Fruit fly (Drosophila melanogaster): ENCODE data around the gene CG2767.

CG2767 gene

dm6 chr3R:8001074-8001669 lies 6.7 kb downstream of the CG2767 start, which contains the start of the genes Kmn2 and CG2698:
Gene Kmn2, minus strand, starts transcription at chr3R:8001309.
Gene CG2698, plus strand, starts transcription at chr3R:8001562.
- TF ChIP-seq Myc (optimal IDR thresholded peaks at IDR 0.05) = peak; percentile 64
- peak; percentile 93 for TF ChIP-seq br (GFP tag; optimal IDR thresholded peaks at IDR 0.05)
- TF ChIP-seq dl (GFP tag; optimal IDR thresholded peaks at IDR 0.05; ENCODE audit: insufficient read depth in 1 of 2, partially characterized antibody in 2 of 2) = no peak
- peak; percentile 65 for TF ChIP-seq Hr83 (GFP tag; optimal IDR thresholded peaks at IDR 0.05; ENCODE audit: poor library complexity, severe bottlenecking)
- TF ChIP-seq Jra (GFP tag; optimal IDR thresholded peaks at IDR 0.05) = peak; percentile 92
- peak; percentile 77 for TF ChIP-seq CG32264 (GFP tag; optimal IDR thresholded peaks at IDR 0.05)
- TF ChIP-seq Rel (GFP tag; optimal IDR thresholded peaks at IDR 0.05) = no peak
- peak; percentile 83 for TF ChIP-seq Rel (tag; optimal IDR thresholded peaks at IDR 0.05)
- TF ChIP-seq tai (GFP tag; optimal IDR thresholded peaks at IDR 0.05) = no peak
- TF ChIP-seq psq (GFP tag; optimal IDR thresholded peaks at IDR 0.05) = peak; percentile 95
- TF ChIP-seq dmrt93B (GFP tag; optimal IDR thresholded peaks at IDR 0.05) = peak; percentile 97
- TF ChIP-seq Dfd (GFP tag; optimal IDR thresholded peaks at IDR 0.05) = no peak
- peak in 1 of 2 experiments; percentile 97 for TF ChIP-seq foxo (GFP tag; optimal IDR thresholded peaks at IDR 0.05)
- no peak for TF ChIP-seq N (GFP tag; optimal IDR thresholded peaks at IDR 0.05)
- peak; percentile 96 for TF ChIP-seq h (GFP tag; optimal IDR thresholded peaks at IDR 0.05)
- TF ChIP-seq Dif (GFP tag; optimal IDR thresholded peaks at IDR 0.05; ENCODE audit: partially characterized antibody) = no peak
- TF ChIP-seq sage (GFP tag; optimal IDR thresholded peaks at IDR 0.05) = peak; percentile 95
- no peak for TF ChIP-seq Abd-B (GFP tag; optimal IDR thresholded peaks at IDR 0.05)
- TF ChIP-seq dsf (GFP tag; optimal IDR thresholded peaks at IDR 0.05; ENCODE audit: borderline replicate concordance) = peak; percentile 91
- TF ChIP-seq HLH106 (tag; optimal IDR thresholded peaks at IDR 0.05) = peak; percentile 97
- peak; percentile 96 for TF ChIP-seq Sp1 (GFP tag; optimal IDR thresholded peaks at IDR 0.05)
- peak; percentile 97 for TF ChIP-seq OdsH (GFP tag; optimal IDR thresholded peaks at IDR 0.05)
- TF ChIP-seq CG9705 (GFP tag; optimal IDR thresholded peaks at IDR 0.05) = peak; percentile 90
- peak; percentile 93 for TF ChIP-seq woc (GFP tag; optimal IDR thresholded peaks at IDR 0.05)
- TF ChIP-seq Hr78 (GFP tag; optimal IDR thresholded peaks at IDR 0.05) = no peak
- peak; percentile 94 for TF ChIP-seq fru (GFP tag; optimal IDR thresholded peaks at IDR 0.05)
- no peak for TF ChIP-seq jim (GFP tag; optimal IDR thresholded peaks at IDR 0.05)
- peak; percentile 69 for TF ChIP-seq GATAd (GFP tag; optimal IDR thresholded peaks at IDR 0.05)
- peak; percentile 96 for TF ChIP-seq brk (GFP tag; optimal IDR thresholded peaks at IDR 0.05)
- peak; percentile 93 for TF ChIP-seq ey (GFP tag; optimal IDR thresholded peaks at IDR 0.05)
- peak; percentile 58 for TF ChIP-seq Mio (GFP tag; optimal IDR thresholded peaks at IDR 0.05)
- peak; percentile 92 for TF ChIP-seq sv (GFP tag; optimal IDR thresholded peaks at IDR 0.05)
- TF ChIP-seq Hnf4 (GFP tag; optimal IDR thresholded peaks at IDR 0.05) = peak; percentile 95
- TF ChIP-seq rgr (GFP tag; optimal IDR thresholded peaks at IDR 0.05) = peak; percentile 97

dm6 chr3R:7999530-8000116 lies 8.3 kb downstream of the CG2767 start, which contains the start of gene PIG-H:
Gene PIG-H, plus strand, starts transcription at chr3R:7999832.
- peak; percentile 20 for TF ChIP-seq N (GFP tag; optimal IDR thresholded peaks at IDR 0.05)
- no peak for TF ChIP-seq lola (GFP tag; optimal IDR thresholded peaks at IDR 0.05)
- TF ChIP-seq brk (GFP tag; optimal IDR thresholded peaks at IDR 0.05) = peak; percentile 52
- TF ChIP-seq HLH106 (tag; optimal IDR thresholded peaks at IDR 0.05) = no peak
- no peak for TF ChIP-seq CG32264 (GFP tag; optimal IDR thresholded peaks at IDR 0.05)
- peak; percentile 60 for TF ChIP-seq Dif (GFP tag; optimal IDR thresholded peaks at IDR 0.05; ENCODE audit: partially characterized antibody)
- TF ChIP-seq tai (GFP tag; optimal IDR thresholded peaks at IDR 0.05) = peak; percentile 46
- TF ChIP-seq foxo (GFP tag; optimal IDR thresholded peaks at IDR 0.05) = no peak
- TF ChIP-seq dmrt93B (GFP tag; optimal IDR thresholded peaks at IDR 0.05) = no peak
- TF ChIP-seq OdsH (GFP tag; optimal IDR thresholded peaks at IDR 0.05) = no peak

- TF ChIP-seq Abd-B (GFP tag; optimal IDR thresholded peaks at IDR 0.05) (no peak), OdsH (GFP tag; optimal IDR thresholded peaks at IDR 0.05) (no peak), h (GFP tag; optimal IDR thresholded peaks at IDR 0.05) (no peak), woc (GFP tag; optimal IDR thresholded peaks at IDR 0.05) (no peak), fru (GFP tag; optimal IDR thresholded peaks at IDR 0.05) (no peak), CG32264 (GFP tag; optimal IDR thresholded peaks at IDR 0.05) (no peak), Sp1 (GFP tag; optimal IDR thresholded peaks at IDR 0.05) (no peak), pan (optimal IDR thresholded peaks at IDR 0.05) (no peak), sage (GFP tag; optimal IDR thresholded peaks at IDR 0.05) (no peak)
Observed at dm6 chr3R:7998778-7999177, 9.1 kb downstream of the CG2767 start.

All from whole organism, wandering third instar larva.